Worm (Caenorhabditis elegans): ENCODE data around the gene ifo-1.

The ifo-1 gene

ce11 chrIV:7339095-7339494 lies 12.6 kb upstream of the ifo-1 start:
- TF ChIP-seq nhr-90 (tag; optimal IDR thresholded peaks at IDR 0.05) (no peak), madf-6 (GFP tag; IDR thresholded peaks at IDR 0.05) (no peak), ets-4 (GFP tag; optimal IDR thresholded peaks at IDR 0.05) (no peak), F23B12.7 (tag; optimal IDR thresholded peaks at IDR 0.05; ENCODE audit: insufficient read depth) (no peak), fkh-3 (tag; optimal IDR thresholded peaks at IDR 0.05) (no peak), attf-6 (GFP tag; IDR thresholded peaks at IDR 0.05) (no peak), ekl-4 (GFP tag; IDR thresholded peaks at IDR 0.05) (no peak), ceh-100 (GFP tag; IDR thresholded peaks at IDR 0.05) (no peak), T07F8.4 (tag; optimal IDR thresholded peaks at IDR 0.05) (no peak), nhr-179 (tag; optimal IDR thresholded peaks at IDR 0.05) (no peak), xnd-1 (tag; optimal IDR thresholded peaks at IDR 0.05) (no peak), B0019.2 (GFP tag; conservative IDR thresholded peaks at IDR 0.05) (no peak), ama-1 (optimal IDR thresholded peaks at IDR 0.05) (no peak), ama-1 (GFP tag; optimal IDR thresholded peaks at IDR 0.05) (no peak), F39B2.1 (GFP tag; IDR thresholded peaks at IDR 0.05) (no peak)

ce11 chrIV:7338042-7338441 lies 11.6 kb upstream of the ifo-1 start:
- TF ChIP-seq cebp-1 (GFP tag; IDR thresholded peaks at IDR 0.05) (no peak), cebp-1 (tag; optimal IDR thresholded peaks at IDR 0.05) (no peak), sptf-2 (GFP tag; optimal IDR thresholded peaks at IDR 0.05) (no peak), hsf-1 (GFP tag; IDR thresholded peaks at IDR 0.05) (0 out of 2 replicates have a peak, but pooled peaks have one; percentile 21)

- TF ChIP-seq somi-1 (GFP tag; optimal IDR thresholded peaks at IDR 0.05) (no peak), ZK185.1 (tag; optimal IDR thresholded peaks at IDR 0.05; ENCODE audit: poor library complexity, severe bottlenecking) (no peak), C06A6.2 (GFP tag; conservative IDR thresholded peaks at IDR 0.05) (no peak), zim-3 (tag; optimal IDR thresholded peaks at IDR 0.05) (no peak), F52B5.7 (tag; optimal IDR thresholded peaks at IDR 0.05) (no peak), mes-4 (tag; optimal IDR thresholded peaks at IDR 0.05) (no peak), C17E4.6 (GFP tag; IDR thresholded peaks at IDR 0.05) (no peak), F39B2.1 (GFP tag; IDR thresholded peaks at IDR 0.05) (no peak), sptf-2 (GFP tag; optimal IDR thresholded peaks at IDR 0.05) (no peak), hlh-26 (GFP tag; conservative IDR thresholded peaks at IDR 0.05) (no peak), snpc-1.1 (tag; optimal IDR thresholded peaks at IDR 0.05; ENCODE audit: insufficient read depth) (no peak), nfya-2 (GFP tag; IDR thresholded peaks at IDR 0.05) (no peak), zfh-2 (GFP tag; conservative IDR thresholded peaks at IDR 0.05) (no peak), F10E7.11 (tag; optimal IDR thresholded peaks at IDR 0.05) (no peak), ztf-22 (GFP tag; optimal IDR thresholded peaks at IDR 0.05) (no peak)
These were observed 6.2 kb upstream of the ifo-1 start, which contains the start of gene ocr-4 for ce11 chrIV:7332695-7333094. ocr-4 (minus strand) TSS chrIV:7332795.

ce11 chrIV:7328918-7329317 lies 2.5 kb upstream of the ifo-1 start, which contains the start of gene sqst-2:
sqst-2 (minus strand) TSS chrIV:7328975.
- TF ChIP-seq gei-17 (GFP tag; optimal IDR thresholded peaks at IDR 0.05) (no peak), nhr-80 (tag; optimal IDR thresholded peaks at IDR 0.05) (peak; percentile 66)

- TF ChIP-seq dox-1 (GFP tag; IDR thresholded peaks at IDR 0.05) (peak; percentile 6; the same call in 1 of the 2 replicates), snpc-3.4 (tag; optimal IDR thresholded peaks at IDR 0.05) (no peak), let-607 (tag; optimal IDR thresholded peaks at IDR 0.05) (peak in 1 of 2 experiments; percentile 37), athp-1 (tag; optimal IDR thresholded peaks at IDR 0.05) (no peak), nhr-80 (tag; optimal IDR thresholded peaks at IDR 0.05) (peak; percentile 76)
These were observed 765 bp downstream of the ifo-1 start for ce11 chrIV:7325698-7326097.

All from whole organism, young adult.